Worm (Caenorhabditis elegans): Measurements from ENCODE around the gene tcer-1.

DNA sequence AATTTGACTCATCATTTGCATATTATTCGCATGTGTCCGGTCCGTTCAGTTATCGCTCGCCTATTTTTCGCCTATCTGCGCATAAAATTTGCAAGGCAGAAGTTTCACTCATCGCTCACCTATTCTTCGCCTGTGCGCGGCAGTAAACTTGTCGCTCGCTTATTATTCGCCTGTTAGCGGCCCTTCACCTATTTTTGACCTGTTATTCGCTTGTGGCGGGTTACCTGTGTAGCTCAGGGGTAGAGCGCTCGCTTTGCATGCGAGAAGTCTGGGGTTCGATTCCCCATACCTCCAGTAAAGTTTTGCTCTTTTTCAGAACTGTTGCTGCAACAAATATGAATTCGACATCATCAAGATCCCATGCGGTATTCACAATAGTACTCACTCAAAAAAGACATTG, 48.5 kb downstream of the tcer-1 start:
- TF ChIP-seq med-1 (GFP tag; optimal IDR thresholded peaks at IDR 0.05; ENCODE audit: insufficient read depth), result peak; percentile 7
- TF ChIP-seq tab-1 (GFP tag; IDR thresholded peaks at IDR 0.05), result peak; percentile 95
- peak; percentile 92 for TF ChIP-seq ref-1 (GFP tag; conservative IDR thresholded peaks at IDR 0.05)
- peak; percentile 98 for TF ChIP-seq flt-1 (GFP tag; IDR thresholded peaks at IDR 0.05)
- TF ChIP-seq cog-1 (tag; optimal IDR thresholded peaks at IDR 0.05), result peak; percentile 38
- peak; percentile 93 for TF ChIP-seq ztf-29 (GFP tag; IDR thresholded peaks at IDR 0.05)
- TF ChIP-seq T22C8.4 (GFP tag; IDR thresholded peaks at IDR 0.05), result peak; percentile 88
- TF ChIP-seq klf-2 (GFP tag; conservative IDR thresholded peaks at IDR 0.05), result peak; percentile 85
- TF ChIP-seq ztf-23 (GFP tag; IDR thresholded peaks at IDR 0.05), result peak; percentile 89

Data from whole organism, midembryonic.